Worm (Caenorhabditis elegans): ENCODE measurements around the gene F01F1.3.

ce11 chrIII:5874263-5874662 lies 2.5 kb downstream of the F01F1.3 start:
- TF ChIP-seq flt-1 (GFP tag; IDR thresholded peaks at IDR 0.05) (no peak), ref-1 (GFP tag; conservative IDR thresholded peaks at IDR 0.05) (no peak), ztf-29 (GFP tag; IDR thresholded peaks at IDR 0.05) (no peak), cog-1 (tag; optimal IDR thresholded peaks at IDR 0.05) (no peak), T22C8.4 (GFP tag; IDR thresholded peaks at IDR 0.05) (no peak), med-1 (GFP tag; optimal IDR thresholded peaks at IDR 0.05; ENCODE audit: insufficient read depth) (no peak), ztf-23 (GFP tag; IDR thresholded peaks at IDR 0.05) (no peak), klf-2 (GFP tag; conservative IDR thresholded peaks at IDR 0.05) (no peak), tab-1 (GFP tag; IDR thresholded peaks at IDR 0.05) (no peak)

All from whole organism, midembryonic.